Worm (Caenorhabditis elegans): ENCODE measurements around the gene R07E5.4.

DNA sequence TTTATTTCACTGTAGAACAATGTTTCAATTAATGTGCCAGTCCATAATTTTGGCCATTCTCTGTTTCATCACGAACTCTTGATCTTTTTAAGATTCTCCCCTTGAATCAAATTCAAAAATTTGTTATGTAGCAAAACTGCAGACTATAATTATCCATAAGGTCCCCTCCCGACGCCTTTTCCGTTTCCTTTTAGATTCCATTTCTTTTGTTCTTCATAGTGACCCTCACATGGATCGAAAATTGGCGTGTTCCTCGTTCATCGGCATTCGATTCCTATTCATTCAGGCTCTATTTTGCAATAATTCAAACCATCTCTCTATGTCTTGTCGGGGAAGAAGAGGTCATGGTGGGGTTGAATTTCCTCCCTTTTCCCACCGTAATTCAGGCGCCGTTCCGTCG, 49.9 kb downstream of the R07E5.4 start:
- TF ChIP-seq mdl-1 (tag; optimal IDR thresholded peaks at IDR 0.05) (no peak), unc-130 (GFP tag; optimal IDR thresholded peaks at IDR 0.05) (no peak), T26A8.4 (GFP tag; IDR thresholded peaks at IDR 0.05) (no peak), rbr-2 (tag; optimal IDR thresholded peaks at IDR 0.05) (no peak), lin-38 (GFP tag; IDR thresholded peaks at IDR 0.05) (no peak), R02D3.7 (tag; optimal IDR thresholded peaks at IDR 0.05) (no peak), nhr-11 (tag; optimal IDR thresholded peaks at IDR 0.05) (no peak), zip-11 (GFP tag; IDR thresholded peaks at IDR 0.05) (no peak), aly-2 (tag; optimal IDR thresholded peaks at IDR 0.05) (no peak), pha-4 (GFP tag; IDR thresholded peaks at IDR 0.05) (no peak), pha-4 (tag; optimal IDR thresholded peaks at IDR 0.05) (no peak), unc-62 (GFP tag; optimal IDR thresholded peaks at IDR 0.05 in 1 of 2) (no peak), unc-62 (tag; optimal IDR thresholded peaks at IDR 0.05) (no peak)
